In genomic region chr2L:7799804-7800433, dm6 we compare ENCODE assay signal across 5 fruit fly cellular contexts.
TF ChIP-seq lines count a peak whose summit lies in the region.

Gene Herp (minus strand): TSS chr2L:7800058.
Gene r2d2 (plus strand): TSS chr2L:7800147.

TF ChIP-seq in whole organism, adult, 20 proteins besides CTCF, POLR2A, EP300 and RAD21 (continued from another document):
- TF ChIP-seq CG33017 (tag; optimal IDR thresholded peaks at IDR 0.05; lab: Kevin White, UChicago) (peak; percentile 92), CG5204 (GFP tag; optimal IDR thresholded peaks at IDR 0.05; lab: Kevin White, UChicago) (peak; percentile 94)

TF ChIP-seq in whole organism, embryonic, 481 proteins besides CTCF, POLR2A, EP300 and RAD21 (continued from another document and continues in another):
- TF ChIP-seq CG34422 (GFP tag; IDR thresholded peaks at IDR 0.05; lab: Robert Waterston, UW): peak; percentile 92
- peak; percentile 85 for TF ChIP-seq unpg (GFP tag; optimal IDR thresholded peaks at IDR 0.05; lab: Kevin White, UChicago)
- TF ChIP-seq CG4820 (GFP tag; optimal IDR thresholded peaks at IDR 0.05; lab: Kevin White, UChicago): peak; percentile 91
- TF ChIP-seq CG17361 (GFP tag; IDR thresholded peaks at IDR 0.05; lab: Robert Waterston, UW): peak; percentile 94
- TF ChIP-seq Sry-δ (GFP tag; optimal IDR thresholded peaks at IDR 0.05; lab: Kevin White, UChicago): peak; percentile 86
- TF ChIP-seq CG13287 (GFP tag; IDR thresholded peaks at IDR 0.05; lab: Robert Waterston, UW; ENCODE audit: partially characterized antibody): peak; percentile 92
- peak; percentile 92 for TF ChIP-seq CG9817 (tag; optimal IDR thresholded peaks at IDR 0.05; lab: Kevin White, UChicago)
- TF ChIP-seq B-H1 (GFP tag; IDR thresholded peaks at IDR 0.05; lab: Robert Waterston, UW): peak; percentile 60; the same call in 1 of the 3 replicates
- no peak for TF ChIP-seq CG1024 (GFP tag; IDR thresholded peaks at IDR 0.05; lab: Robert Waterston, UW)
- peak; percentile 21 for TF ChIP-seq CG7745 (tag; optimal IDR thresholded peaks at IDR 0.05; lab: Kevin White, UChicago)
- TF ChIP-seq dpn (GFP tag; optimal IDR thresholded peaks at IDR 0.05; lab: Kevin White, UChicago): peak; percentile 93 to 96
- TF ChIP-seq sim (GFP tag; IDR thresholded peaks at IDR 0.05; lab: Robert Waterston, UW): no peak
- TF ChIP-seq Fer3 (tag; optimal IDR thresholded peaks at IDR 0.05; lab: Kevin White, UChicago): peak; percentile 89
- peak; percentile 70 to 99 for TF ChIP-seq tll (GFP tag; optimal IDR thresholded peaks at IDR 0.05; lab: Kevin White, UChicago)
- TF ChIP-seq lilli (GFP tag; optimal IDR thresholded peaks at IDR 0.05; lab: Kevin White, UChicago): peak; percentile 95
- TF ChIP-seq CG12299 (tag; optimal IDR thresholded peaks at IDR 0.05; lab: Kevin White, UChicago): peak; percentile 88
- TF ChIP-seq sima (GFP tag; optimal IDR thresholded peaks at IDR 0.05; lab: Kevin White, UChicago): peak; percentile 45
- peak; percentile 83 for TF ChIP-seq CG11560 (tag; IDR thresholded peaks at IDR 0.05; lab: Robert Waterston, UW)
- TF ChIP-seq Hr51 (GFP tag; optimal IDR thresholded peaks at IDR 0.05; lab: Kevin White, UChicago): peak; percentile 87 to 91
- TF ChIP-seq HHEX (GFP tag; optimal IDR thresholded peaks at IDR 0.05; lab: Kevin White, UChicago): peak; percentile 88
- TF ChIP-seq Eip74EF (GFP tag; optimal IDR thresholded peaks at IDR 0.05; lab: Kevin White, UChicago): peak in 1 of 2 experiments; percentile 69
- peak; percentile 84 for TF ChIP-seq org-1 (GFP tag; optimal IDR thresholded peaks at IDR 0.05; lab: Kevin White, UChicago)
- peak; percentile 85 for TF ChIP-seq schlank (tag; optimal IDR thresholded peaks at IDR 0.05; lab: Kevin White, UChicago)
- TF ChIP-seq CG4617 (GFP tag; optimal IDR thresholded peaks at IDR 0.05; lab: Kevin White, UChicago; ENCODE audit: borderline replicate concordance): peak; percentile 93
- TF ChIP-seq CG9609 (GFP tag; optimal IDR thresholded peaks at IDR 0.05; lab: Kevin White, UChicago): peak; percentile 94
- TF ChIP-seq MESR4 (GFP tag; optimal IDR thresholded peaks at IDR 0.05; lab: Kevin White, UChicago): peak; percentile 3
- peak; percentile 94 for TF ChIP-seq jumu (GFP tag; optimal IDR thresholded peaks at IDR 0.05; lab: Kevin White, UChicago)
- peak; percentile 92 for TF ChIP-seq CG3847 (GFP tag; IDR thresholded peaks at IDR 0.05; lab: Robert Waterston, UW)
- TF ChIP-seq sug (tag; optimal IDR thresholded peaks at IDR 0.05; lab: Kevin White, UChicago): peak; percentile 95
- peak; percentile 86 for TF ChIP-seq kay (GFP tag; optimal IDR thresholded peaks at IDR 0.05; lab: Kevin White, UChicago)
- TF ChIP-seq disco-r (GFP tag; optimal IDR thresholded peaks at IDR 0.05; lab: Kevin White, UChicago): peak; percentile 92

TF ChIP-seq in whole organism, prepupa, 60 proteins besides CTCF, POLR2A, EP300 and RAD21 (continued from another document and continues in another):
- TF ChIP-seq salr (GFP tag; optimal IDR thresholded peaks at IDR 0.05; lab: Kevin White, UChicago) (peak; percentile 69 to 83), Lpt (GFP tag; optimal IDR thresholded peaks at IDR 0.05; lab: Kevin White, UChicago) (peak; percentile 77), pdm3 (GFP tag; optimal IDR thresholded peaks at IDR 0.05; lab: Kevin White, UChicago) (peak; percentile 86), spab (GFP tag; optimal IDR thresholded peaks at IDR 0.05; lab: Kevin White, UChicago) (peak; percentile 65), acj6 (GFP tag; optimal IDR thresholded peaks at IDR 0.05; lab: Kevin White, UChicago) (peak; percentile 90), Gug (GFP tag; IDR thresholded peaks at IDR 0.05; lab: Robert Waterston, UW) (peak; percentile 86), Hr4 (GFP tag; optimal IDR thresholded peaks at IDR 0.05; lab: Kevin White, UChicago) (peak; percentile 90), Sox102F (GFP tag; optimal IDR thresholded peaks at IDR 0.05; lab: Kevin White, UChicago) (peak; percentile 81), CG8119 (GFP tag; IDR thresholded peaks at IDR 0.05; lab: Robert Waterston, UW) (peak; percentile 70), Ets96B (tag; optimal IDR thresholded peaks at IDR 0.05; lab: Kevin White, UChicago) (peak; percentile 86), fkh (GFP tag; optimal IDR thresholded peaks at IDR 0.05; lab: Kevin White, UChicago) (peak; percentile 72), net (GFP tag; optimal IDR thresholded peaks at IDR 0.05; lab: Kevin White, UChicago) (peak; percentile 77), CG1621 (tag; optimal IDR thresholded peaks at IDR 0.05; lab: Kevin White, UChicago) (peak; percentile 79), CG6808 (GFP tag; optimal IDR thresholded peaks at IDR 0.05; lab: Kevin White, UChicago) (peak; percentile 83), achi (GFP tag; optimal IDR thresholded peaks at IDR 0.05; lab: Kevin White, UChicago) (peak; percentile 88), CG31627 (GFP tag; optimal IDR thresholded peaks at IDR 0.05; lab: Kevin White, UChicago) (peak; percentile 92), Smox (GFP tag; optimal IDR thresholded peaks at IDR 0.05; lab: Kevin White, UChicago) (no peak), svp (GFP tag; lab: Kevin White, UChicago) (peak; percentile 99), CG6854 (GFP tag; optimal IDR thresholded peaks at IDR 0.05; lab: Kevin White, UChicago) (peak; percentile 82), lz (GFP tag; optimal IDR thresholded peaks at IDR 0.05; lab: Kevin White, UChicago) (peak; percentile 92), Hr39 (GFP tag; optimal IDR thresholded peaks at IDR 0.05; lab: Kevin White, UChicago) (peak; percentile 90), CG10631 (GFP tag; optimal IDR thresholded peaks at IDR 0.05; lab: Kevin White, UChicago) (peak; percentile 88), CG11902 (GFP tag; optimal IDR thresholded peaks at IDR 0.05; lab: Kevin White, UChicago) (peak; percentile 85), CG9139 (GFP tag; optimal IDR thresholded peaks at IDR 0.05; lab: Kevin White, UChicago) (peak; percentile 77), CG34406 (GFP tag; optimal IDR thresholded peaks at IDR 0.05; lab: Kevin White, UChicago) (peak; percentile 71), CG11294 (GFP tag; IDR thresholded peaks at IDR 0.05; lab: Robert Waterston, UW) (peak; percentile 84), Eip78C (GFP tag; lab: Kevin White, UChicago) (peak; percentile 92), CG6792 (GFP tag; optimal IDR thresholded peaks at IDR 0.05; lab: Kevin White, UChicago) (peak; percentile 84), Sox15 (GFP tag; optimal IDR thresholded peaks at IDR 0.05; lab: Kevin White, UChicago) (peak; percentile 86), CG7368 (GFP tag; optimal IDR thresholded peaks at IDR 0.05; lab: Kevin White, UChicago) (peak; percentile 84), Sox14 (GFP tag; optimal IDR thresholded peaks at IDR 0.05; lab: Kevin White, UChicago) (peak; percentile 89), fd85E (GFP tag; optimal IDR thresholded peaks at IDR 0.05; lab: Kevin White, UChicago) (no peak), topi (GFP tag; optimal IDR thresholded peaks at IDR 0.05; lab: Kevin White, UChicago) (peak; percentile 87), CG16779 (tag; optimal IDR thresholded peaks at IDR 0.05; lab: Kevin White, UChicago) (peak; percentile 81)

TF ChIP-seq in whole organism, pupa, 21 proteins besides CTCF, POLR2A, EP300 and RAD21 (continued from another document):
- peak; percentile 81 for TF ChIP-seq Ets98B (GFP tag; IDR thresholded peaks at IDR 0.05; lab: Robert Waterston, UW)

TF ChIP-seq in whole organism, wandering third instar larva, 38 proteins besides CTCF, POLR2A, EP300 and RAD21 (continued from another document):
- TF ChIP-seq usp (GFP tag; optimal IDR thresholded peaks at IDR 0.05; lab: Kevin White, UChicago) (no peak), psq (GFP tag; optimal IDR thresholded peaks at IDR 0.05; lab: Kevin White, UChicago) (peak; percentile 75), woc (GFP tag; optimal IDR thresholded peaks at IDR 0.05; lab: Kevin White, UChicago) (peak; percentile 98), GATAd (GFP tag; optimal IDR thresholded peaks at IDR 0.05; lab: Kevin White, UChicago) (peak; percentile 17), brk (GFP tag; optimal IDR thresholded peaks at IDR 0.05; lab: Kevin White, UChicago) (peak; percentile 71), CG9705 (GFP tag; optimal IDR thresholded peaks at IDR 0.05; lab: Kevin White, UChicago) (peak; percentile 91)
